Worm (Caenorhabditis elegans) whole organism, mixed stage, embryonic: ENCODE measurements around the gene tag-191.

Source experiments
- bed-3 ChIP-seq: fragments of 200-800 bp; sonication (Bioruptor generic); optimal IDR thresholded peaks from 3 replicates; lab custom pipeline; 2018; ENCODE audit warnings: mild to moderate bottlenecking, missing genetic modification characterization, moderate library complexity, missing compliant biosample characterization
- elt-1 ChIP-seq: sonication (generic microtip); optimal IDR thresholded peaks from 2 replicates; lab custom pipeline; 2017; ENCODE audit warnings: missing genetic modification characterization, mild to moderate bottlenecking, missing compliant biosample characterization, antibody characterized with exemption, moderate library complexity, borderline replicate concordance; ENCODE audit not compliant: insufficient read depth
- mep-1 ChIP-seq: fragments of 150-350 bp; optimal IDR thresholded peaks from 2 replicates; lab custom pipeline; 2017; ENCODE audit warnings: missing biosample characterization, missing genetic modification reagents, missing genetic modification characterization, inconsistent platforms
- pha-4 ChIP-seq: fragments of 150-350 bp; optimal IDR thresholded peaks from 2 replicates; lab custom pipeline; 2018; ENCODE audit warnings: missing biosample characterization, missing genetic modification reagents, missing genetic modification characterization
- snpc-4 ChIP-seq: fragments of 150-350 bp; optimal IDR thresholded peaks from 2 replicates; lab custom pipeline; 2014; ENCODE audit warnings: missing biosample characterization, missing genetic modification characterization
- unc-39 ChIP-seq: fragments of 150-350 bp; optimal IDR thresholded peaks from 2 replicates; lab custom pipeline; 2014; ENCODE audit warnings: missing biosample characterization, missing genetic modification characterization

- TF ChIP-seq mep-1 (tag; lab: Kevin White, UChicago) (no peak), pha-4 (tag; lab: Kevin White, UChicago) (no peak), snpc-4 (tag; lab: Kevin White, UChicago) (no peak), elt-1 (no peak), unc-39 (tag; lab: Kevin White, UChicago) (no peak), bed-3 (no peak)
Measured at ce11 chrV:14546569-14546968, 10.4 kb upstream of the tag-191 start, which contains the start of gene C53A5.13.
